Worm (Caenorhabditis elegans) whole organism, dauer: ENCODE data around the gene srh-109.

Experiments used
- unc-62 ChIP-seq: sonication (generic microtip); optimal IDR thresholded peaks from 2 replicates; lab custom pipeline; 2017; ENCODE audit warnings: missing biosample characterization, missing genetic modification reagents, missing genetic modification characterization

srh-109 gene

ce11 chrV:17236345-17236744 lies 16.1 kb upstream of the srh-109 start, which contains the start of gene T19C9.10:
TSS of gene T19C9.10 (plus strand) at chrV:17236592.
- TF ChIP-seq unc-62: no peak

ce11 chrV:17232403-17232802 lies 12.2 kb upstream of the srh-109 start:
- no peak for TF ChIP-seq unc-62

ce11 chrV:17226119-17226518 lies 5.9 kb upstream of the srh-109 start, which contains the start of gene srh-112:
TSS of gene srh-112 (minus strand) at chrV:17226219.
- no peak for TF ChIP-seq unc-62

- TF ChIP-seq unc-62: no peak
These were observed 5.1 kb upstream of the srh-109 start, which contains the start of gene scl-25 for ce11 chrV:17225389-17225788. TSS of gene scl-25 (plus strand) at chrV:17225689.

ce11 chrV:17223305-17223704 lies 3.1 kb upstream of the srh-109 start, which contains the start of gene srh-252:
TSS of gene srh-252 (minus strand) at chrV:17223405.
- TF ChIP-seq unc-62: no peak

ce11 chrV:17217690-17218089 lies 2.6 kb downstream of the srh-109 start, which contains the start of gene srbc-62:
TSS of gene srbc-62 (plus strand) at chrV:17217990.
- TF ChIP-seq unc-62: no peak

ce11 chrV:17215602-17216001 lies 4.6 kb downstream of the srh-109 start:
- TF ChIP-seq unc-62: no peak

- no peak for TF ChIP-seq unc-62
These were observed 7.5 kb downstream of the srh-109 start, which contains the start of gene srh-113 for ce11 chrV:17212743-17213142. TSS of gene srh-113 (plus strand) at chrV:17213043.

ce11 chrV:17211989-17212731 lies 8.1 kb downstream of the srh-109 start, which contains the start of gene srh-236:
TSS of gene srh-236 (minus strand) at chrV:17212039.
- TF ChIP-seq unc-62: no peak

ce11 chrV:17208045-17208444 lies 12.2 kb downstream of the srh-109 start, which contains the start of gene Y68A4A.13:
TSS of gene Y68A4A.13 (minus strand) at chrV:17208145.
- TF ChIP-seq unc-62: no peak

- no peak for TF ChIP-seq unc-62
These were observed 13.8 kb downstream of the srh-109 start for ce11 chrV:17206469-17206868.

- TF ChIP-seq unc-62: no peak
These were observed 18.4 kb downstream of the srh-109 start, which contains the start of gene Y68A4A.10 for ce11 chrV:17201847-17202246. TSS of gene Y68A4A.10 (plus strand) at chrV:17202147.

ce11 chrV:17198926-17199325 lies 21.3 kb downstream of the srh-109 start, which contains the start of gene srz-96:
TSS of gene srz-96 (plus strand) at chrV:17199226.
- TF ChIP-seq unc-62: no peak

ce11 chrV:17192238-17192637 lies 28.0 kb downstream of the srh-109 start, which contains the start of gene srz-47:
TSS of gene srz-47 (minus strand) at chrV:17192338.
- no peak for TF ChIP-seq unc-62

ce11 chrV:17190399-17190798 lies 29.8 kb downstream of the srh-109 start, which contains the start of gene str-199:
TSS of gene str-199 (minus strand) at chrV:17190499.
- no peak for TF ChIP-seq unc-62

- no peak for TF ChIP-seq unc-62
These were observed 38.2 kb downstream of the srh-109 start, which contains the start of gene srh-159 for ce11 chrV:17182045-17182444. TSS of gene srh-159 (plus strand) at chrV:17182345.

- no peak for TF ChIP-seq unc-62
These were observed 41.8 kb downstream of the srh-109 start, which contains the start of gene srh-174 for ce11 chrV:17178457-17178856. TSS of gene srh-174 (plus strand) at chrV:17178757.

- no peak for TF ChIP-seq unc-62
These were observed 42.3 kb downstream of the srh-109 start, which contains the start of gene srsx-1 for ce11 chrV:17177967-17178366. TSS of gene srsx-1 (minus strand) at chrV:17178067.
